Fruit fly (Drosophila melanogaster) whole organism, embryonic: ENCODE results near the gene CG32187.

Experiments
- Atf6 ChIP-seq: fragments of 200-800 bp; sonication (Bioruptor generic); IDR thresholded peaks from 2 replicates; pipeline ENCODE4 v1.3.6; 2022; ENCODE audit warnings: missing biosample characterization, missing genetic modification characterization
- B-H1 ChIP-seq: fragments of 200-800 bp; sonication (Bioruptor generic); IDR thresholded peaks from 3 replicates; pipeline ENCODE4 v1.3.6; 2022; ENCODE audit warnings: missing biosample characterization, missing genetic modification characterization
- Bdp1 ChIP-seq: fragments of 200-800 bp; sonication (Bioruptor generic); optimal IDR thresholded peaks from 3 replicates; lab custom pipeline; 2016; ENCODE audit warnings: missing biosample characterization, missing genetic modification characterization
- Bgb ChIP-seq: fragments of 200-800 bp; sonication (Bioruptor generic); IDR thresholded peaks from 2 replicates; pipeline ENCODE4 v1.3.6; 2022; ENCODE audit warnings: missing biosample characterization, missing genetic modification characterization; ENCODE audit not compliant: partially characterized antibody
- C15 ChIP-seq: fragments of 200-800 bp; sonication (Bioruptor generic); IDR thresholded peaks from 3 replicates; pipeline ENCODE4 v1.3.6; 2022; ENCODE audit warnings: missing biosample characterization, missing genetic modification characterization
- CG10543 ChIP-seq: fragments of 200-800 bp; sonication (Bioruptor generic); optimal IDR thresholded peaks from 3 replicates; lab custom pipeline; 2017; ENCODE audit warnings: missing biosample characterization, mild to moderate bottlenecking, missing genetic modification characterization, moderate library complexity
- CG11247 ChIP-seq: fragments of 200-800 bp; sonication (Bioruptor generic); IDR thresholded peaks from 2 replicates; pipeline ENCODE4 v1.3.6; 2022; ENCODE audit warnings: missing biosample characterization, missing genetic modification characterization
- CG11398 ChIP-seq: fragments of 200-800 bp; sonication (Bioruptor generic); optimal IDR thresholded peaks from 2 replicates; lab custom pipeline; 2016; ENCODE audit warnings: missing biosample characterization, missing genetic modification characterization
- CG12104 ChIP-seq: fragments of 200-800 bp; sonication (Bioruptor generic); optimal IDR thresholded peaks from 3 replicates; lab custom pipeline; 2016; ENCODE audit warnings: missing biosample characterization, missing genetic modification characterization
- CG12299 ChIP-seq: fragments of 200-800 bp; sonication (Bioruptor generic); optimal IDR thresholded peaks from 2 replicates; lab custom pipeline; 2018; ENCODE audit warnings: missing biosample characterization, mild to moderate bottlenecking, missing genetic modification characterization
- CG14710 ChIP-seq: fragments of 200-800 bp; sonication (Bioruptor generic); optimal IDR thresholded peaks from 3 replicates; lab custom pipeline; 2019; ENCODE audit warnings: missing biosample characterization, mild to moderate bottlenecking, missing genetic modification characterization, moderate library complexity
- CG15011 ChIP-seq: fragments of 200-800 bp; sonication (Bioruptor generic); optimal IDR thresholded peaks from 3 replicates; lab custom pipeline; 2018; ENCODE audit warnings: missing biosample characterization, mild to moderate bottlenecking, missing genetic modification characterization
- CG17385 ChIP-seq: fragments of 200-800 bp; sonication (Bioruptor generic); optimal IDR thresholded peaks from 3 replicates; lab custom pipeline; 2018; ENCODE audit warnings: missing biosample characterization, mild to moderate bottlenecking, missing genetic modification characterization
- CG18599 ChIP-seq: fragments of 200-800 bp; sonication (Bioruptor generic); optimal IDR thresholded peaks from 3 replicates; lab custom pipeline; 2017; ENCODE audit warnings: missing biosample characterization, missing genetic modification characterization, mild to moderate bottlenecking, moderate library complexity, missing genetic modification reagents
- CG2712 ChIP-seq: fragments of 200-800 bp; optimal IDR thresholded peaks from 3 replicates; lab custom pipeline; 2019; ENCODE audit warnings: missing biosample characterization, mild to moderate bottlenecking, missing genetic modification characterization, moderate library complexity
- CG2875 ChIP-seq: fragments of 200-800 bp; sonication (Bioruptor generic); optimal IDR thresholded peaks from 2 replicates; lab custom pipeline; 2017; ENCODE audit warnings: missing biosample characterization, mild to moderate bottlenecking, missing genetic modification characterization, missing genetic modification reagents
- CG30403 ChIP-seq: fragments of 200-800 bp; sonication (Bioruptor generic); optimal IDR thresholded peaks from 3 replicates; lab custom pipeline; 2016; ENCODE audit warnings: missing biosample characterization, missing genetic modification characterization
- CG4328 ChIP-seq: fragments of 200-800 bp; sonication (Bioruptor generic); optimal IDR thresholded peaks from 3 replicates; lab custom pipeline; 2017; ENCODE audit warnings: missing biosample characterization, missing genetic modification reagents, missing genetic modification characterization
- CG4424 ChIP-seq: fragments of 200-800 bp; sonication (Bioruptor generic); optimal IDR thresholded peaks from 3 replicates; lab custom pipeline; 2016; ENCODE audit warnings: missing biosample characterization, missing genetic modification characterization
- CG6854 ChIP-seq: fragments of 200-800 bp; sonication (Bioruptor generic); optimal IDR thresholded peaks from 3 replicates; lab custom pipeline; 2017; ENCODE audit warnings: missing biosample characterization, mild to moderate bottlenecking, missing genetic modification characterization
- CG8281 ChIP-seq: fragments of 200-800 bp; sonication (Bioruptor generic); optimal IDR thresholded peaks from 2 replicates; lab custom pipeline; 2018; ENCODE audit warnings: missing biosample characterization, mild to moderate bottlenecking, missing genetic modification characterization, moderate library complexity
- CrebB ChIP-seq: fragments of 200-800 bp; sonication (Bioruptor generic); optimal IDR thresholded peaks from 3 replicates; lab custom pipeline; 2018; ENCODE audit warnings: missing biosample characterization, mild to moderate bottlenecking, missing genetic modification characterization
- Dbx ChIP-seq: fragments of 200-800 bp; sonication (Bioruptor generic); IDR thresholded peaks from 3 replicates; pipeline ENCODE4 v1.3.6; 2022; ENCODE audit warnings: missing biosample characterization, missing genetic modification characterization
- Dek ChIP-seq: fragments of 200-800 bp; sonication (Bioruptor generic); optimal IDR thresholded peaks from 3 replicates; lab custom pipeline; 2019; ENCODE audit warnings: missing biosample characterization, mild to moderate bottlenecking, missing genetic modification characterization, moderate library complexity
- E2f1 ChIP-seq: fragments of 200-800 bp; sonication (Bioruptor generic); IDR thresholded peaks from 2 replicates; pipeline ENCODE4 v1.3.6; 2022; ENCODE audit warnings: missing biosample characterization, missing genetic modification characterization
- Ets97D ChIP-seq: fragments of 200-800 bp; sonication (Bioruptor generic); optimal IDR thresholded peaks from 3 replicates; lab custom pipeline; 2016; ENCODE audit warnings: missing biosample characterization, missing genetic modification characterization
- Fer3 ChIP-seq: fragments of 200-800 bp; sonication (Bioruptor generic); optimal IDR thresholded peaks from 2 replicates; lab custom pipeline; 2018; ENCODE audit warnings: missing biosample characterization, mild to moderate bottlenecking, missing genetic modification characterization, moderate library complexity
- HHEX ChIP-seq: fragments of 200-800 bp; sonication (Bioruptor generic); optimal IDR thresholded peaks from 3 replicates; lab custom pipeline; 2017; ENCODE audit warnings: missing biosample characterization, mild to moderate bottlenecking, missing genetic modification characterization, missing genetic modification reagents
- Hey ChIP-seq: fragments of 200-800 bp; sonication (Bioruptor generic); optimal IDR thresholded peaks from 3 replicates; lab custom pipeline; 2018; ENCODE audit warnings: missing biosample characterization, mild to moderate bottlenecking, missing genetic modification characterization
- Hmr ChIP-seq: fragments of 200-800 bp; sonication (Bioruptor generic); optimal IDR thresholded peaks from 3 replicates; lab custom pipeline; 2017; ENCODE audit warnings: mild to moderate bottlenecking, missing biosample characterization, missing genetic modification reagents, missing genetic modification characterization
- Lhr ChIP-seq: fragments of 200-800 bp; sonication (Bioruptor generic); optimal IDR thresholded peaks from 3 replicates; lab custom pipeline; 2017; ENCODE audit warnings: mild to moderate bottlenecking, missing biosample characterization, missing genetic modification reagents, missing genetic modification characterization
- Mad ChIP-seq: fragments of 200-800 bp; sonication (Bioruptor generic); optimal IDR thresholded peaks from 2 replicates; lab custom pipeline; 2016; ENCODE audit warnings: missing biosample characterization, missing genetic modification characterization
- Myb ChIP-seq: fragments of 200-800 bp; sonication (Bioruptor generic); optimal IDR thresholded peaks from 2 replicates; lab custom pipeline; 2016; ENCODE audit warnings: missing biosample characterization, missing genetic modification characterization
- YL-1 ChIP-seq: fragments of 200-800 bp; sonication (Bioruptor generic); optimal IDR thresholded peaks from 3 replicates; lab custom pipeline; 2017; ENCODE audit warnings: missing biosample characterization, mild to moderate bottlenecking, missing genetic modification characterization
- bab2 ChIP-seq: fragments of 200-800 bp; sonication (Bioruptor generic); optimal IDR thresholded peaks from 2 replicates; lab custom pipeline; 2016; ENCODE audit warnings: missing biosample characterization, missing genetic modification characterization
- bcd ChIP-seq: fragments of 200-800 bp; sonication (Bioruptor generic); optimal IDR thresholded peaks from 2 replicates; lab custom pipeline; 2017; ENCODE audit warnings: missing biosample characterization, mild to moderate bottlenecking, missing genetic modification characterization
- caup ChIP-seq: fragments of 200-800 bp; sonication (Bioruptor generic); optimal IDR thresholded peaks from 3 replicates; lab custom pipeline; 2017; ENCODE audit warnings: missing biosample characterization, mild to moderate bottlenecking, missing genetic modification characterization, moderate library complexity; ENCODE audit not compliant: severe bottlenecking
- croc ChIP-seq: fragments of 200-800 bp; sonication (Bioruptor generic); conservative IDR thresholded peaks from 3 replicates; pipeline ENCODE4 v1.3.6; 2022; ENCODE audit warnings: missing biosample characterization, missing genetic modification characterization
- cwo ChIP-seq: fragments of 200-800 bp; sonication (Bioruptor generic); optimal IDR thresholded peaks from 3 replicates; lab custom pipeline; 2017; ENCODE audit warnings: missing biosample characterization, missing genetic modification characterization, mild to moderate bottlenecking, moderate library complexity, missing genetic modification reagents
- dan ChIP-seq: fragments of 200-800 bp; sonication (Bioruptor generic); IDR thresholded peaks from 2 replicates; pipeline ENCODE4 v1.3.6; 2022; ENCODE audit warnings: missing biosample characterization, missing genetic modification characterization
- gt ChIP-seq: fragments of 200-800 bp; sonication (Bioruptor generic); IDR thresholded peaks from 2 replicates; pipeline ENCODE4 v1.3.6; 2022; ENCODE audit warnings: missing biosample characterization, missing genetic modification characterization
- jing ChIP-seq: fragments of 200-800 bp; sonication (Bioruptor generic); optimal IDR thresholded peaks from 2 replicates; lab custom pipeline; 2018; ENCODE audit warnings: missing biosample characterization, mild to moderate bottlenecking, missing genetic modification characterization
- knrl ChIP-seq: fragments of 200-800 bp; sonication (Bioruptor generic); IDR thresholded peaks from 3 replicates; pipeline ENCODE4 v1.3.6; 2022; ENCODE audit warnings: missing biosample characterization, missing genetic modification characterization; ENCODE audit not compliant: partially characterized antibody
- lab ChIP-seq: fragments of 200-800 bp; sonication (Bioruptor generic); optimal IDR thresholded peaks from 3 replicates; lab custom pipeline; 2017; ENCODE audit warnings: missing biosample characterization, missing genetic modification characterization, mild to moderate bottlenecking, moderate library complexity, missing genetic modification reagents
- nerfin-1 ChIP-seq: fragments of 200-800 bp; sonication (Bioruptor generic); optimal IDR thresholded peaks from 3 replicates; lab custom pipeline; 2019; ENCODE audit warnings: missing biosample characterization, mild to moderate bottlenecking, missing genetic modification characterization, moderate library complexity
- pho ChIP-seq: fragments of 200-800 bp; sonication (Bioruptor generic); optimal IDR thresholded peaks from 2 replicates; lab custom pipeline; 2016; ENCODE audit warnings: missing biosample characterization, missing genetic modification characterization
- sc ChIP-seq, 3 experiments: fragments of >200 bp in 2 of 3; fragments of 200-800 bp in 1 of 3; sonication (Bioruptor generic) in 1 of 3; optimal IDR thresholded peaks; 2 replicates in 2 of 3; 3 replicates in 1 of 3; lab custom pipeline; 2017; ENCODE audit warnings: mild to moderate bottlenecking in 1 of 3, missing biosample characterization in 1 of 3, missing genetic modification characterization in 1 of 3, missing genetic modification reagents in 1 of 3
- schlank ChIP-seq: fragments of 200-800 bp; sonication (Bioruptor generic); optimal IDR thresholded peaks from 2 replicates; lab custom pipeline; 2018; ENCODE audit warnings: missing biosample characterization, mild to moderate bottlenecking, missing genetic modification characterization
- trem ChIP-seq: fragments of 200-800 bp; optimal IDR thresholded peaks from 3 replicates; lab custom pipeline; 2019; ENCODE audit warnings: missing biosample characterization, mild to moderate bottlenecking, missing genetic modification characterization, moderate library complexity

CG32187 gene

dm6 chr3L:17797494-17797893 lies 8.7 kb downstream of the CG32187 start, which contains the start of gene CG42816:
TSS of gene CG42816 (minus strand) at chr3L:17797594.
- TF ChIP-seq CG8281 (tag; lab: Kevin White, UChicago) (no peak), E2f1 (GFP tag; lab: Robert Waterston, UW) (no peak), gt (GFP tag; lab: Robert Waterston, UW) (no peak), trem (no peak), knrl (GFP tag; lab: Robert Waterston, UW) (no peak), sc (optimal IDR thresholded peaks at IDR 0.05; lab: Kevin White, UChicago) (no peak), sc (GFP tag; optimal IDR thresholded peaks at IDR 0.05; lab: Kevin White, UChicago) (no peak), HHEX (GFP tag; lab: Kevin White, UChicago) (no peak), CG2712 (no peak), Bgb (no peak), CG11398 (GFP tag; lab: Kevin White, UChicago) (no peak), nerfin-1 (tag; lab: Kevin White, UChicago) (no peak), Ets97D (GFP tag; lab: Kevin White, UChicago) (no peak), B-H1 (GFP tag; lab: Robert Waterston, UW) (no peak), C15 (GFP tag; lab: Robert Waterston, UW) (no peak), CG2875 (GFP tag; lab: Kevin White, UChicago) (no peak), CG14710 (tag; lab: Kevin White, UChicago) (no peak), croc (GFP tag; lab: Robert Waterston, UW) (no peak)

DNA sequence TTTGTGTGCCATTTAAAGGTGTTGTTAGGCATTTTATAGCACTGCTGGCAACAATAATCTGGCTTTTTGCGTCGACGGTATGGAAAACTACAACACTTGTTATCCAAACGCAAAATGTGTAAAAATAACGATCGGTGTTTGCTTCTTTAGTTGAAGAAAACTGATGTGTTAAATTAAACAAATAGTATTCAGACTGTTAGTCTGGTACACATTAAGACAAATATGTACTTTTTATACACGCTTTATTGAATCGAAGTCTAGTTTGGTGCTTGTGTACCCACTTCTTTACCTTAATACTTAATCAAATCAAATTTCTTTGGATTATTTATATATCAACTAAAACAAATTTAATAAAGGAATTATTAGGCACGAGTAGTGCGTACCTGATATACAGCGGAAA lies 14.7 kb downstream of the CG32187 start:
- TF ChIP-seq cwo = peak; percentile 64
- TF ChIP-seq CG30403 = no peak
- peak; percentile 62 for TF ChIP-seq CG15011 (GFP tag; lab: Kevin White, UChicago)
- peak; percentile 81 for TF ChIP-seq Fer3 (tag; lab: Kevin White, UChicago)
- no peak for TF ChIP-seq dan
- peak; percentile 87 for TF ChIP-seq Hmr (GFP tag; lab: Kevin White, UChicago)
- TF ChIP-seq CG6854 = peak; percentile 62
- no peak for TF ChIP-seq jing (GFP tag; lab: Kevin White, UChicago)
- TF ChIP-seq YL-1 = no peak
- TF ChIP-seq HHEX (GFP tag; lab: Kevin White, UChicago) = peak; percentile 70
- peak; percentile 91 for TF ChIP-seq CG18599 (GFP tag; lab: Kevin White, UChicago)
- TF ChIP-seq CG4328 (GFP tag; lab: Kevin White, UChicago) = peak; percentile 13
- TF ChIP-seq Mad (GFP tag; lab: Kevin White, UChicago) = no peak
- TF ChIP-seq Dbx (GFP tag; lab: Robert Waterston, UW) = 0 out of 3 replicates have a peak, but pooled peaks have one; percentile 47
- TF ChIP-seq Lhr (GFP tag; lab: Kevin White, UChicago) = no peak
- peak; percentile 49; the same call in 1 of the 2 replicates for TF ChIP-seq CG11247 (GFP tag; lab: Robert Waterston, UW)
- TF ChIP-seq caup = peak; percentile 85
- TF ChIP-seq Atf6 = peak; percentile 80
- peak; percentile 69 for TF ChIP-seq schlank (tag; lab: Kevin White, UChicago)
- peak; percentile 1 for TF ChIP-seq bab2 (GFP tag; lab: Kevin White, UChicago)
- peak; percentile 13 for TF ChIP-seq Hey (tag; lab: Kevin White, UChicago)
- peak; percentile 67 for TF ChIP-seq Dek (tag; lab: Kevin White, UChicago)
- peak; percentile 94 for TF ChIP-seq lab (GFP tag; lab: Kevin White, UChicago)
- peak; percentile 3 for TF ChIP-seq bcd (GFP tag; lab: Kevin White, UChicago)
- peak; percentile 78 for TF ChIP-seq CG10543 (GFP tag; lab: Kevin White, UChicago)
- peak; percentile 46 for TF ChIP-seq CrebB (tag; lab: Kevin White, UChicago)
- TF ChIP-seq Myb (GFP tag; lab: Kevin White, UChicago) = no peak
- peak; percentile 45 for TF ChIP-seq CG12104 (GFP tag; lab: Kevin White, UChicago)
- TF ChIP-seq CG12299 = peak; percentile 53
- no peak for TF ChIP-seq CG4424
- TF ChIP-seq Bdp1 (GFP tag; lab: Kevin White, UChicago) = no peak
- peak; percentile 24 for TF ChIP-seq CG17385 (GFP tag; lab: Kevin White, UChicago)
- TF ChIP-seq pho = peak; percentile 39
